Fruit fly (Drosophila melanogaster) whole organism, embryonic: ENCODE results near the gene Rrp5.

Source experiments
- CG10147 ChIP-seq: fragments of 200-800 bp; sonication (Bioruptor generic); optimal IDR thresholded peaks from 2 replicates; lab custom pipeline; 2019; ENCODE audit warnings: missing biosample characterization, mild to moderate bottlenecking, missing genetic modification characterization, moderate library complexity
- CG10274 ChIP-seq: fragments of 200-800 bp; sonication (Bioruptor generic); optimal IDR thresholded peaks from 3 replicates; lab custom pipeline; 2017; ENCODE audit warnings: missing biosample characterization, mild to moderate bottlenecking, missing genetic modification characterization
- CG13296 ChIP-seq: fragments of 200-800 bp; sonication (Bioruptor generic); optimal IDR thresholded peaks from 3 replicates; lab custom pipeline; 2018; ENCODE audit warnings: missing biosample characterization, mild to moderate bottlenecking, missing genetic modification characterization
- CG14667 ChIP-seq: fragments of 200-800 bp; sonication (Bioruptor generic); IDR thresholded peaks from 2 replicates; pipeline ENCODE4 v1.3.6; 2022; ENCODE audit warnings: missing biosample characterization, missing genetic modification characterization
- CG15269 ChIP-seq: fragments of 200-800 bp; sonication (Bioruptor generic); optimal IDR thresholded peaks from 2 replicates; lab custom pipeline; 2018; ENCODE audit warnings: missing biosample characterization, mild to moderate bottlenecking, missing genetic modification characterization, moderate library complexity
- CG1647 ChIP-seq: fragments of 200-800 bp; sonication (Bioruptor generic); optimal IDR thresholded peaks from 3 replicates; lab custom pipeline; 2016; ENCODE audit warnings: missing biosample characterization, missing genetic modification characterization
- CG17385 ChIP-seq: fragments of 200-800 bp; sonication (Bioruptor generic); optimal IDR thresholded peaks from 3 replicates; lab custom pipeline; 2018; ENCODE audit warnings: missing biosample characterization, mild to moderate bottlenecking, missing genetic modification characterization
- CG17912 ChIP-seq: fragments of 200-800 bp; sonication (Bioruptor generic); optimal IDR thresholded peaks from 2 replicates; lab custom pipeline; 2018; ENCODE audit warnings: missing biosample characterization, mild to moderate bottlenecking, missing genetic modification characterization
- CG1832 ChIP-seq: fragments of 200-800 bp; sonication (Bioruptor generic); optimal IDR thresholded peaks from 2 replicates; lab custom pipeline; 2017; ENCODE audit warnings: missing biosample characterization, mild to moderate bottlenecking, missing genetic modification characterization, inconsistent platforms
- CG18619 ChIP-seq: fragments of 200-800 bp; sonication (Bioruptor generic); optimal IDR thresholded peaks from 3 replicates; lab custom pipeline; 2017; ENCODE audit warnings: missing biosample characterization, mild to moderate bottlenecking, missing genetic modification characterization
- CG2875 ChIP-seq: fragments of 200-800 bp; sonication (Bioruptor generic); optimal IDR thresholded peaks from 2 replicates; lab custom pipeline; 2017; ENCODE audit warnings: missing biosample characterization, mild to moderate bottlenecking, missing genetic modification characterization, missing genetic modification reagents
- CG32767 ChIP-seq: fragments of 200-800 bp; sonication (Bioruptor generic); IDR thresholded peaks from 2 replicates; pipeline ENCODE4 v1.3.6; 2022; ENCODE audit warnings: missing biosample characterization, missing genetic modification characterization
- CG34376 ChIP-seq: fragments of 200-800 bp; sonication (Bioruptor generic); optimal IDR thresholded peaks from 2 replicates; lab custom pipeline; 2018; ENCODE audit warnings: missing biosample characterization, mild to moderate bottlenecking, missing genetic modification characterization
- CG34422 ChIP-seq: fragments of 200-800 bp; sonication (Bioruptor generic); IDR thresholded peaks from 3 replicates; pipeline ENCODE4 v1.3.6; 2022; ENCODE audit warnings: missing biosample characterization, missing genetic modification characterization
- CG3995 ChIP-seq: fragments of 200-800 bp; sonication (Bioruptor generic); optimal IDR thresholded peaks from 3 replicates; lab custom pipeline; 2016; ENCODE audit warnings: missing biosample characterization, missing genetic modification characterization
- CG6683 ChIP-seq: fragments of 200-800 bp; sonication (Bioruptor generic); optimal IDR thresholded peaks from 2 replicates; lab custom pipeline; 2017; ENCODE audit warnings: missing biosample characterization, mild to moderate bottlenecking, missing genetic modification characterization, missing genetic modification reagents
- CG9609 ChIP-seq: fragments of 200-800 bp; sonication (Bioruptor generic); optimal IDR thresholded peaks from 3 replicates; lab custom pipeline; 2016; ENCODE audit warnings: missing biosample characterization, missing genetic modification characterization
- Deaf1 ChIP-seq: fragments of 200-800 bp; optimal IDR thresholded peaks from 3 replicates; lab custom pipeline; 2019; ENCODE audit warnings: missing biosample characterization, mild to moderate bottlenecking, missing genetic modification characterization, moderate library complexity
- Dfd ChIP-seq, 2 experiments: fragments of >200 bp; optimal IDR thresholded peaks; 2 replicates each; lab custom pipeline; 2017; ENCODE audit warnings: missing biosample characterization in 2 of 2, missing genetic modification characterization in 2 of 2
- Dll ChIP-seq: fragments of 200-800 bp; sonication (Bioruptor generic); IDR thresholded peaks from 4 replicates; pipeline ENCODE4 v1.3.6; 2022; ENCODE audit warnings: missing biosample characterization, missing genetic modification characterization; ENCODE audit not compliant: partially characterized antibody
- Eip74EF ChIP-seq, 2 experiments: fragments of 200-800 bp in 1 of 2; fragments of >200 bp in 1 of 2; sonication (Bioruptor generic) in 1 of 2; optimal IDR thresholded peaks; 2 replicates each; lab custom pipeline; 2017 to 2019; ENCODE audit warnings: missing biosample characterization in 2 of 2, missing genetic modification characterization in 2 of 2, mild to moderate bottlenecking in 1 of 2, moderate library complexity in 1 of 2
- Elba2 ChIP-seq: fragments of 200-800 bp; sonication (Bioruptor generic); optimal IDR thresholded peaks from 3 replicates; lab custom pipeline; 2016; ENCODE audit warnings: missing biosample characterization, missing genetic modification characterization
- H15 ChIP-seq: fragments of 200-800 bp; sonication (Bioruptor generic); IDR thresholded peaks from 3 replicates; pipeline ENCODE4 v1.3.6; 2022; ENCODE audit warnings: missing biosample characterization, missing genetic modification characterization
- Hand ChIP-seq: fragments of 200-800 bp; sonication (Bioruptor generic); optimal IDR thresholded peaks from 2 replicates; lab custom pipeline; 2017; ENCODE audit warnings: mild to moderate bottlenecking, missing biosample characterization, missing genetic modification reagents, missing genetic modification characterization
- Hmr ChIP-seq: fragments of 200-800 bp; sonication (Bioruptor generic); optimal IDR thresholded peaks from 3 replicates; lab custom pipeline; 2017; ENCODE audit warnings: mild to moderate bottlenecking, missing biosample characterization, missing genetic modification reagents, missing genetic modification characterization
- MBD-R2 ChIP-seq: fragments of 200-800 bp; sonication (Bioruptor generic); IDR thresholded peaks from 2 replicates; pipeline ENCODE4 v1.3.6; 2022; ENCODE audit warnings: missing biosample characterization, missing genetic modification characterization
- Max ChIP-seq: fragments of 200-800 bp; sonication (Bioruptor generic); optimal IDR thresholded peaks from 2 replicates; lab custom pipeline; 2016; ENCODE audit warnings: missing biosample characterization, mild to moderate bottlenecking, missing genetic modification characterization
- Neu2 ChIP-seq: fragments of 200-800 bp; sonication (Bioruptor generic); optimal IDR thresholded peaks from 3 replicates; lab custom pipeline; 2016; ENCODE audit warnings: missing biosample characterization, missing genetic modification characterization, borderline replicate concordance
- Oaz ChIP-seq: fragments of 200-800 bp; sonication (Bioruptor generic); IDR thresholded peaks from 2 replicates; pipeline ENCODE4 v1.3.6; 2022; ENCODE audit warnings: missing biosample characterization, missing genetic modification characterization
- Pdp1 ChIP-seq, 2 experiments: fragments of 200-800 bp; sonication (Bioruptor generic); optimal IDR thresholded peaks; 3 replicates each; lab custom pipeline; 2016; ENCODE audit warnings: missing biosample characterization in 2 of 2, missing genetic modification characterization in 2 of 2, mild to moderate bottlenecking in 1 of 2, moderate library complexity in 1 of 2
- Rfx ChIP-seq: fragments of 200-800 bp; sonication (Bioruptor generic); IDR thresholded peaks from 2 replicates; pipeline ENCODE4 v1.3.6; 2022; ENCODE audit warnings: missing biosample characterization, missing genetic modification characterization
- Scr ChIP-seq: fragments of 200-800 bp; sonication (Bioruptor generic); IDR thresholded peaks from 2 replicates; pipeline ENCODE4 v1.3.6; 2022; ENCODE audit warnings: missing biosample characterization, missing genetic modification characterization; ENCODE audit not compliant: partially characterized antibody
- Taf1 ChIP-seq: fragments of 200-800 bp; sonication (Bioruptor generic); IDR thresholded peaks from 2 replicates; pipeline ENCODE4 v1.3.6; 2022; ENCODE audit warnings: missing biosample characterization, missing genetic modification characterization
- crp ChIP-seq, 2 experiments: fragments of 200-800 bp; sonication (Bioruptor generic); optimal IDR thresholded peaks; 2 replicates in 1 of 2; 3 replicates in 1 of 2; lab custom pipeline; 2017; ENCODE audit warnings: missing biosample characterization in 2 of 2, missing genetic modification characterization in 2 of 2, mild to moderate bottlenecking in 1 of 2, moderate library complexity in 1 of 2
- da ChIP-seq: fragments of 200-800 bp; sonication (Bioruptor generic); optimal IDR thresholded peaks from 2 replicates; lab custom pipeline; 2016; ENCODE audit warnings: missing biosample characterization, missing genetic modification characterization
- en ChIP-seq: fragments of 200-800 bp; sonication (Bioruptor generic); optimal IDR thresholded peaks from 2 replicates; lab custom pipeline; 2016; ENCODE audit warnings: missing biosample characterization, missing genetic modification characterization
- fd102C ChIP-seq: fragments of 200-800 bp; sonication (Bioruptor generic); optimal IDR thresholded peaks from 2 replicates; lab custom pipeline; 2018; ENCODE audit warnings: missing biosample characterization, mild to moderate bottlenecking, missing genetic modification characterization, moderate library complexity
- grau ChIP-seq: fragments of 200-800 bp; optimal IDR thresholded peaks from 3 replicates; lab custom pipeline; 2019; ENCODE audit warnings: missing biosample characterization, mild to moderate bottlenecking, missing genetic modification characterization, moderate library complexity
- hbn ChIP-seq: fragments of 200-800 bp; sonication (Bioruptor generic); IDR thresholded peaks from 2 replicates; pipeline ENCODE4 v1.3.6; 2022; ENCODE audit warnings: missing biosample characterization, missing genetic modification characterization; ENCODE audit not compliant: partially characterized antibody
- kah ChIP-seq: fragments of 200-800 bp; sonication (Bioruptor generic); optimal IDR thresholded peaks from 2 replicates; lab custom pipeline; 2018; ENCODE audit warnings: missing biosample characterization, mild to moderate bottlenecking, missing genetic modification characterization
- lab ChIP-seq: fragments of 200-800 bp; sonication (Bioruptor generic); optimal IDR thresholded peaks from 3 replicates; lab custom pipeline; 2017; ENCODE audit warnings: missing biosample characterization, missing genetic modification characterization, mild to moderate bottlenecking, moderate library complexity, missing genetic modification reagents
- lbe ChIP-seq: fragments of 200-800 bp; sonication (Bioruptor generic); optimal IDR thresholded peaks from 2 replicates; lab custom pipeline; 2016; ENCODE audit warnings: missing biosample characterization, mild to moderate bottlenecking, missing genetic modification characterization
- slbo ChIP-seq: fragments of 200-800 bp; sonication (Bioruptor generic); IDR thresholded peaks from 2 replicates; pipeline ENCODE4 v1.3.6; 2022; ENCODE audit warnings: missing biosample characterization, missing genetic modification characterization
- tin ChIP-seq: fragments of 200-800 bp; sonication (Bioruptor generic); optimal IDR thresholded peaks from 3 replicates; lab custom pipeline; 2016; ENCODE audit warnings: missing biosample characterization, missing genetic modification characterization
- toy ChIP-seq: fragments of 200-800 bp; sonication (Bioruptor generic); IDR thresholded peaks from 2 replicates; pipeline ENCODE4 v1.3.6; 2022; ENCODE audit warnings: missing biosample characterization, missing genetic modification characterization
- twi ChIP-seq: fragments of 200-800 bp; optimal IDR thresholded peaks from 2 replicates; lab custom pipeline; 2019; ENCODE audit warnings: missing biosample characterization, mild to moderate bottlenecking, missing genetic modification characterization, moderate library complexity
- vfl ChIP-seq: fragments of 200-800 bp; sonication (Bioruptor generic); optimal IDR thresholded peaks from 2 replicates; lab custom pipeline; 2016; ENCODE audit warnings: missing biosample characterization, missing genetic modification characterization
- zen ChIP-seq: fragments of 200-800 bp; sonication (Bioruptor generic); optimal IDR thresholded peaks from 3 replicates; lab custom pipeline; 2018; ENCODE audit warnings: missing biosample characterization, mild to moderate bottlenecking, missing genetic modification characterization, moderate library complexity
- zen2 ChIP-seq: fragments of 200-800 bp; sonication (Bioruptor generic); IDR thresholded peaks from 3 replicates; pipeline ENCODE4 v1.3.6; 2022; ENCODE audit warnings: missing biosample characterization, missing genetic modification characterization; ENCODE audit not compliant: partially characterized antibody

The Rrp5 gene

DNA sequence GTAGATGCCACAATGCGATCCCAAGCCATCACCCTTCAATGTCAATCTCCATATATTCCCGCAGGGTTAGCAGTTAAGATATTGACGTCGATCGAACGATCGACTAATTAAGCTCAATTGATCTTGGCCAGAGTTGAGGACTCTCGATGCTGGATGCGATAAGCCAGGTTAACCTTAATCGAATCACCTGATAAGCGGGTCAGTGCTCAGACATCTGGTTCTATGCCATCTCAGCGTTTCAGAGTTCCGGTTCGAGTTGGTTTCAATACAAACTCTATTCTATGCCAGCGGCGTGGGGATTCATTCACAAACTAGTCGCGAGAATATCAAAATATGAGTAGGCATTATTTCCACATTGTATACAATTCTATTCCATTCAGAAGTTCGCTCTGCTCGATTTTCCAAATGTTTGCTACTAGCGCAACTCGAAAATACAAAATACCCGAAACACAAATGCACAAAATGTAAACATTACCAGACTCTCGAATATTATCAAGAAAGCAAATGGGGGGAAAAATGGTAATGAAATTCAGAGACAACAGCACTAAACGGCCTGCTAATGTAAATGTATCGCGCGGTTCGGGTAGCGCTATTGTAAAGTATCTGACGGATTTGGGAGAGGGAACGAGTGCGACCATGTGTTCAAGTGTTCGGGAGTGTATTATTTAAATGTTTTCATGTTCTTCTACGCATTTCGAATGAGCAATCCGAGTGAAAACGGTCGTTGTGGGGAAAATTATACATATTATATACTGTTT is 50.4 kb downstream of the Rrp5 start (continued):
- TF ChIP-seq zen (tag; lab: Kevin White, UChicago): no peak
- TF ChIP-seq CG1647 (GFP tag; lab: Kevin White, UChicago): no peak
- TF ChIP-seq CG14667 (GFP tag; lab: Robert Waterston, UW): no peak
- TF ChIP-seq twi: peak; percentile 87
- no peak for TF ChIP-seq H15
- TF ChIP-seq slbo: no peak
- no peak for TF ChIP-seq CG17912 (GFP tag; lab: Kevin White, UChicago)
- no peak for TF ChIP-seq CG1832 (GFP tag; lab: Kevin White, UChicago)
- TF ChIP-seq grau (tag; lab: Kevin White, UChicago): no peak
- peak; percentile 26 for TF ChIP-seq CG34376 (GFP tag; lab: Kevin White, UChicago)
- TF ChIP-seq Oaz (GFP tag; lab: Robert Waterston, UW): no peak
- TF ChIP-seq da (GFP tag; lab: Kevin White, UChicago): no peak
- TF ChIP-seq zen2: no peak
- no peak for TF ChIP-seq CG10147 (GFP tag; lab: Kevin White, UChicago)
- TF ChIP-seq kah (GFP tag; lab: Kevin White, UChicago): no peak
- TF ChIP-seq CG3995 (GFP tag; lab: Kevin White, UChicago): no peak
- TF ChIP-seq Max: no peak
- TF ChIP-seq lab (GFP tag; lab: Kevin White, UChicago): no peak
- no peak for TF ChIP-seq CG10274
- TF ChIP-seq CG34422 (GFP tag; lab: Robert Waterston, UW): no peak
- TF ChIP-seq CG13296 (GFP tag; lab: Kevin White, UChicago): no peak
- no peak for TF ChIP-seq Scr (GFP tag; lab: Robert Waterston, UW)
- no peak for TF ChIP-seq Eip74EF (GFP tag; optimal IDR thresholded peaks at IDR 0.05; lab: Kevin White, UChicago)
- TF ChIP-seq Hmr (GFP tag; lab: Kevin White, UChicago): no peak
- no peak for TF ChIP-seq CG17385 (GFP tag; lab: Kevin White, UChicago)
- TF ChIP-seq CG15269 (tag; lab: Kevin White, UChicago): no peak
- no peak for TF ChIP-seq toy
- TF ChIP-seq CG2875 (GFP tag; lab: Kevin White, UChicago): no peak
- TF ChIP-seq vfl (GFP tag; lab: Kevin White, UChicago): no peak
- no peak for TF ChIP-seq en
- no peak for TF ChIP-seq CG32767 (GFP tag; lab: Robert Waterston, UW)
- no peak for TF ChIP-seq tin (GFP tag; lab: Kevin White, UChicago)
- no peak for TF ChIP-seq CG6683 (GFP tag; lab: Kevin White, UChicago)
- TF ChIP-seq Deaf1 (tag; lab: Kevin White, UChicago): peak; percentile 58
- no peak for TF ChIP-seq MBD-R2 (GFP tag; lab: Robert Waterston, UW)
- TF ChIP-seq CG9609 (GFP tag; lab: Kevin White, UChicago): no peak
- TF ChIP-seq Neu2: no peak
- no peak for TF ChIP-seq lbe
- no peak for TF ChIP-seq CG18619 (GFP tag; lab: Kevin White, UChicago)
- TF ChIP-seq Elba2 (GFP tag; lab: Kevin White, UChicago): no peak
- no peak for TF ChIP-seq hbn (GFP tag; lab: Robert Waterston, UW)
- no peak for TF ChIP-seq Taf1 (GFP tag; lab: Robert Waterston, UW)
- no peak for TF ChIP-seq fd102C (GFP tag; lab: Kevin White, UChicago)
- TF ChIP-seq crp (GFP tag; optimal IDR thresholded peaks at IDR 0.05; lab: Kevin White, UChicago): no peak
- no peak for TF ChIP-seq Rfx (GFP tag; lab: Robert Waterston, UW)
- 0 out of 4 replicates have a peak, but pooled peaks have one; percentile 15 for TF ChIP-seq Dll (GFP tag; lab: Robert Waterston, UW)
- no peak for TF ChIP-seq Pdp1 (GFP tag; optimal IDR thresholded peaks at IDR 0.05; lab: Kevin White, UChicago)
- no peak for TF ChIP-seq Dfd (GFP tag; optimal IDR thresholded peaks at IDR 0.05; lab: Kevin White, UChicago)
- no peak for TF ChIP-seq Hand (GFP tag; lab: Kevin White, UChicago)
